Fruit fly (Drosophila melanogaster): ENCODE results near the gene Mst36Fa.

Gene Mst36Fa

dm6 chr2L:18695404-18695804 is 18.6 kb upstream of the Mst36Fa start, which contains the start of the genes CG10383 and CG10338 (continued):
- TF ChIP-seq CG16813 (GFP tag; IDR thresholded peaks at IDR 0.05; ENCODE audit: partially characterized antibody) (no peak), CG10959 (GFP tag; IDR thresholded peaks at IDR 0.05) (no peak), CG31365 (tag; optimal IDR thresholded peaks at IDR 0.05) (peak; percentile 60), CG10321 (GFP tag; IDR thresholded peaks at IDR 0.05) (peak; percentile 75), Gsc (GFP tag; IDR thresholded peaks at IDR 0.05) (peak; percentile 63), Hsf (GFP tag; optimal IDR thresholded peaks at IDR 0.05) (peak; percentile 90), disco-r (GFP tag; optimal IDR thresholded peaks at IDR 0.05) (peak; percentile 79), CG11504 (tag; optimal IDR thresholded peaks at IDR 0.05) (peak; percentile 70), CG17612 (GFP tag; IDR thresholded peaks at IDR 0.05) (peak; percentile 75), CG1832 (GFP tag; optimal IDR thresholded peaks at IDR 0.05) (no peak), HmgZ (tag; optimal IDR thresholded peaks at IDR 0.05) (peak; percentile 90), gt (GFP tag; IDR thresholded peaks at IDR 0.05) (peak; percentile 68), onecut (GFP tag; IDR thresholded peaks at IDR 0.05) (peak; percentile 61), CG13624 (GFP tag; optimal IDR thresholded peaks at IDR 0.05) (peak; percentile 92), CG10979 (tag; optimal IDR thresholded peaks at IDR 0.05) (peak; percentile 64), CG8924 (tag; optimal IDR thresholded peaks at IDR 0.05) (peak; percentile 75), twi (tag; optimal IDR thresholded peaks at IDR 0.05) (peak; percentile 70), az2 (GFP tag; optimal IDR thresholded peaks at IDR 0.05) (peak; percentile 83), fru (optimal IDR thresholded peaks at IDR 0.05) (no peak), HmgD (GFP tag; optimal IDR thresholded peaks at IDR 0.05) (peak; percentile 86), dpn (GFP tag; optimal IDR thresholded peaks at IDR 0.05) (peak; percentile 89 to 93), CG18262 (tag; optimal IDR thresholded peaks at IDR 0.05) (peak; percentile 73), CG12299 (tag; optimal IDR thresholded peaks at IDR 0.05) (peak; percentile 76), CG15269 (tag; optimal IDR thresholded peaks at IDR 0.05) (peak; percentile 76), CG7839 (tag; optimal IDR thresholded peaks at IDR 0.05) (peak; percentile 80), CG7963 (GFP tag; IDR thresholded peaks at IDR 0.05; ENCODE audit: partially characterized antibody) (no peak), Hey (tag; optimal IDR thresholded peaks at IDR 0.05) (no peak), CG17829 (tag; optimal IDR thresholded peaks at IDR 0.05) (peak; percentile 75), cwo (GFP tag; optimal IDR thresholded peaks at IDR 0.05) (peak; percentile 80), chinmo (GFP tag; IDR thresholded peaks at IDR 0.05; ENCODE audit: partially characterized antibody) (0 out of 4 replicates have a peak, but pooled peaks have one; percentile 27), nerfin-1 (tag; optimal IDR thresholded peaks at IDR 0.05) (peak; percentile 57), CG31441 (GFP tag; IDR thresholded peaks at IDR 0.05) (peak; percentile 71), cad (GFP tag; optimal IDR thresholded peaks at IDR 0.05) (no peak), fu2 (GFP tag; optimal IDR thresholded peaks at IDR 0.05) (peak; percentile 83), aop (GFP tag; IDR thresholded peaks at IDR 0.05) (peak; percentile 69; the same call in 1 of the 2 replicates), CG15514 (GFP tag; optimal IDR thresholded peaks at IDR 0.05) (peak; percentile 84), CG10543 (GFP tag; optimal IDR thresholded peaks at IDR 0.05) (peak; percentile 76), Hmx (GFP tag; optimal IDR thresholded peaks at IDR 0.05) (peak; percentile 66), gsb-n (tag; optimal IDR thresholded peaks at IDR 0.05) (peak; percentile 55), CG2875 (GFP tag; optimal IDR thresholded peaks at IDR 0.05) (peak; percentile 54), pzg (GFP tag; optimal IDR thresholded peaks at IDR 0.05) (peak; percentile 90), hbn (GFP tag; IDR thresholded peaks at IDR 0.05; ENCODE audit: partially characterized antibody) (no peak), CG11456 (GFP tag; IDR thresholded peaks at IDR 0.05) (peak; percentile 93), Dp (GFP tag; optimal IDR thresholded peaks at IDR 0.05) (peak; percentile 57), CG10565 (GFP tag; optimal IDR thresholded peaks at IDR 0.05) (no peak), Jarid2 (GFP tag; optimal IDR thresholded peaks at IDR 0.05) (peak; percentile 46), Neu2 (GFP tag; optimal IDR thresholded peaks at IDR 0.05; ENCODE audit: borderline replicate concordance) (peak; percentile 62), CG17359 (tag; optimal IDR thresholded peaks at IDR 0.05) (peak; percentile 84), CG14965 (GFP tag; optimal IDR thresholded peaks at IDR 0.05; ENCODE audit: borderline replicate concordance) (peak; percentile 28), CG12744 (GFP tag; optimal IDR thresholded peaks at IDR 0.05) (peak; percentile 76)

Measured in whole organism, embryonic.